Fruit fly (Drosophila melanogaster) whole organism, embryonic: ENCODE results near the gene Phyhd1.

Experiments
- Abd-B ChIP-seq: fragments of 200-800 bp; sonication (Bioruptor generic); optimal IDR thresholded peaks from 2 replicates; lab custom pipeline; 2018; ENCODE audit warnings: missing biosample characterization, mild to moderate bottlenecking, missing genetic modification characterization, moderate library complexity
- Awh ChIP-seq: fragments of 200-800 bp; sonication (Bioruptor generic); IDR thresholded peaks from 2 replicates; pipeline ENCODE4, ENCODE4 v1.3.6; 2022; ENCODE audit warnings: missing biosample characterization, missing genetic modification characterization
- BEAF-32 ChIP-seq: fragments of 200-800 bp; sonication (Bioruptor generic); optimal IDR thresholded peaks from 3 replicates; lab custom pipeline; 2017; ENCODE audit warnings: missing biosample characterization, missing genetic modification characterization, mild to moderate bottlenecking, moderate library complexity, missing genetic modification reagents
- Blimp-1 ChIP-seq: fragments of 200-800 bp; sonication (Bioruptor generic); optimal IDR thresholded peaks from 3 replicates; lab custom pipeline; 2018; ENCODE audit warnings: missing biosample characterization, missing genetic modification characterization, mild to moderate bottlenecking, moderate library complexity, missing genetic modification reagents
- CG10209 ChIP-seq: fragments of 200-800 bp; sonication (Bioruptor generic); optimal IDR thresholded peaks from 3 replicates; lab custom pipeline; 2017; ENCODE audit warnings: missing biosample characterization, mild to moderate bottlenecking, missing genetic modification characterization, missing genetic modification reagents
- CG11085 ChIP-seq: fragments of 200-800 bp; sonication (Bioruptor generic); IDR thresholded peaks from 2 replicates; pipeline ENCODE4 v1.3.6; 2022; ENCODE audit warnings: missing biosample characterization, missing genetic modification characterization
- CG11093 ChIP-seq: fragments of 200-800 bp; sonication (Bioruptor generic); IDR thresholded peaks from 3 replicates; pipeline ENCODE4 v1.3.6; 2022; ENCODE audit warnings: missing biosample characterization, missing genetic modification characterization
- CG11695 ChIP-seq: fragments of 200-800 bp; sonication (Bioruptor generic); IDR thresholded peaks from 3 replicates; pipeline ENCODE4 v1.3.6; 2022; ENCODE audit warnings: missing biosample characterization, missing genetic modification characterization
- CG12236 ChIP-seq: fragments of 200-800 bp; sonication (Bioruptor generic); optimal IDR thresholded peaks from 2 replicates; lab custom pipeline; 2016; ENCODE audit warnings: missing biosample characterization, missing genetic modification characterization
- CG12744 ChIP-seq: fragments of 200-800 bp; sonication (Bioruptor generic); optimal IDR thresholded peaks from 2 replicates; lab custom pipeline; 2016; ENCODE audit warnings: missing biosample characterization, missing genetic modification characterization
- CG15073 ChIP-seq: fragments of 200-800 bp; sonication (Bioruptor generic); optimal IDR thresholded peaks from 2 replicates; lab custom pipeline; 2016; ENCODE audit warnings: missing biosample characterization, missing genetic modification characterization
- CG16815 ChIP-seq: fragments of 200-800 bp; sonication (Bioruptor generic); optimal IDR thresholded peaks from 3 replicates; lab custom pipeline; 2017; ENCODE audit warnings: missing biosample characterization, mild to moderate bottlenecking, missing genetic modification characterization
- CG17186 ChIP-seq: fragments of 200-800 bp; sonication (Bioruptor generic); optimal IDR thresholded peaks from 3 replicates; lab custom pipeline; 2017; ENCODE audit warnings: missing biosample characterization, missing genetic modification reagents, missing genetic modification characterization
- CG1832 ChIP-seq: fragments of 200-800 bp; sonication (Bioruptor generic); optimal IDR thresholded peaks from 2 replicates; lab custom pipeline; 2017; ENCODE audit warnings: missing biosample characterization, mild to moderate bottlenecking, missing genetic modification characterization, inconsistent platforms
- CG31388 ChIP-seq: fragments of 200-800 bp; sonication (Bioruptor generic); optimal IDR thresholded peaks from 2 replicates; lab custom pipeline; 2016; ENCODE audit warnings: missing biosample characterization, missing genetic modification characterization
- CG3838 ChIP-seq: fragments of 200-800 bp; sonication (Bioruptor generic); optimal IDR thresholded peaks from 3 replicates; lab custom pipeline; 2016; ENCODE audit warnings: missing biosample characterization, missing genetic modification characterization
- CG3847 ChIP-seq: fragments of 200-800 bp; sonication (Bioruptor generic); IDR thresholded peaks from 2 replicates; pipeline ENCODE4 v1.3.6; 2022; ENCODE audit warnings: missing biosample characterization, missing genetic modification characterization
- CG4328 ChIP-seq: fragments of 200-800 bp; sonication (Bioruptor generic); optimal IDR thresholded peaks from 3 replicates; lab custom pipeline; 2017; ENCODE audit warnings: missing biosample characterization, missing genetic modification reagents, missing genetic modification characterization
- CG4404 ChIP-seq: fragments of 200-800 bp; sonication (Bioruptor generic); IDR thresholded peaks from 2 replicates; pipeline ENCODE4 v1.3.6; 2022; ENCODE audit warnings: missing biosample characterization, missing genetic modification characterization
- CG4730 ChIP-seq: fragments of 200-800 bp; sonication (Bioruptor generic); IDR thresholded peaks from 2 replicates; pipeline ENCODE4 v1.3.6; 2022; ENCODE audit warnings: missing biosample characterization, missing genetic modification characterization
- CG6791 ChIP-seq: fragments of 200-800 bp; sonication (Bioruptor generic); IDR thresholded peaks from 3 replicates; pipeline ENCODE4 v1.3.6; 2022; ENCODE audit warnings: missing biosample characterization, missing genetic modification characterization; ENCODE audit not compliant: partially characterized antibody
- CG6854 ChIP-seq: fragments of 200-800 bp; sonication (Bioruptor generic); optimal IDR thresholded peaks from 3 replicates; lab custom pipeline; 2017; ENCODE audit warnings: missing biosample characterization, mild to moderate bottlenecking, missing genetic modification characterization
- CG9215 ChIP-seq: fragments of 200-800 bp; sonication (Bioruptor generic); IDR thresholded peaks from 2 replicates; pipeline ENCODE4 v1.3.6; 2022; ENCODE audit warnings: missing biosample characterization, missing genetic modification characterization
- CG9817 ChIP-seq: fragments of 200-800 bp; sonication (Bioruptor generic); optimal IDR thresholded peaks from 2 replicates; lab custom pipeline; 2018; ENCODE audit warnings: missing biosample characterization, mild to moderate bottlenecking, missing genetic modification characterization, moderate library complexity
- CG9932 ChIP-seq: fragments of 200-800 bp; sonication (Bioruptor generic); IDR thresholded peaks from 2 replicates; pipeline ENCODE4 v1.3.6; 2022; ENCODE audit warnings: missing biosample characterization, missing genetic modification characterization
- D ChIP-seq, 2 experiments: fragments of 200-800 bp in 1 of 2; fragments of >200 bp in 1 of 2; sonication (Bioruptor generic) in 1 of 2; optimal IDR thresholded peaks; 2 replicates in 1 of 2; 3 replicates in 1 of 2; lab custom pipeline; 2017; ENCODE audit warnings: mild to moderate bottlenecking in 1 of 2, missing biosample characterization in 1 of 2, missing genetic modification characterization in 1 of 2, missing genetic modification reagents in 1 of 2
- Dad ChIP-seq: fragments of 200-800 bp; sonication (Bioruptor generic); optimal IDR thresholded peaks from 3 replicates; lab custom pipeline; 2016; ENCODE audit warnings: missing biosample characterization, missing genetic modification characterization
- Doc3 ChIP-seq: fragments of 200-800 bp; sonication (Bioruptor generic); IDR thresholded peaks from 3 replicates; pipeline ENCODE4 v1.3.6; 2022; ENCODE audit warnings: missing biosample characterization, missing genetic modification characterization; ENCODE audit not compliant: partially characterized antibody
- Dref ChIP-seq: fragments of 200-800 bp; sonication (Bioruptor generic); IDR thresholded peaks from 2 replicates; pipeline ENCODE4 v1.3.6; 2022; ENCODE audit warnings: missing biosample characterization, missing genetic modification characterization
- Fer2 ChIP-seq: fragments of 200-800 bp; sonication (Bioruptor generic); optimal IDR thresholded peaks from 2 replicates; lab custom pipeline; 2018; ENCODE audit warnings: missing biosample characterization, mild to moderate bottlenecking, missing genetic modification characterization, moderate library complexity
- HHEX ChIP-seq: fragments of 200-800 bp; sonication (Bioruptor generic); optimal IDR thresholded peaks from 3 replicates; lab custom pipeline; 2017; ENCODE audit warnings: missing biosample characterization, mild to moderate bottlenecking, missing genetic modification characterization, missing genetic modification reagents
- Lhr ChIP-seq: fragments of 200-800 bp; sonication (Bioruptor generic); optimal IDR thresholded peaks from 3 replicates; lab custom pipeline; 2017; ENCODE audit warnings: mild to moderate bottlenecking, missing biosample characterization, missing genetic modification reagents, missing genetic modification characterization
- Myb ChIP-seq: fragments of 200-800 bp; sonication (Bioruptor generic); optimal IDR thresholded peaks from 2 replicates; lab custom pipeline; 2016; ENCODE audit warnings: missing biosample characterization, missing genetic modification characterization
- Nf-YB ChIP-seq: fragments of 200-800 bp; sonication (Bioruptor generic); optimal IDR thresholded peaks from 3 replicates; lab custom pipeline; 2019; ENCODE audit warnings: missing biosample characterization, mild to moderate bottlenecking, missing genetic modification characterization, moderate library complexity
- Optix ChIP-seq: fragments of 200-800 bp; sonication (Bioruptor generic); IDR thresholded peaks from 3 replicates; pipeline ENCODE4 v1.3.6; 2022; ENCODE audit warnings: missing biosample characterization, missing genetic modification characterization
- Six4 ChIP-seq: fragments of 200-800 bp; sonication (Bioruptor generic); optimal IDR thresholded peaks from 2 replicates; lab custom pipeline; 2016; ENCODE audit warnings: missing biosample characterization, missing genetic modification characterization
- Spps ChIP-seq: fragments of 200-800 bp; sonication (Bioruptor generic); optimal IDR thresholded peaks from 2 replicates; lab custom pipeline; 2018; ENCODE audit warnings: missing biosample characterization, mild to moderate bottlenecking, missing genetic modification characterization
- az2 ChIP-seq: fragments of 200-800 bp; sonication (Bioruptor generic); optimal IDR thresholded peaks from 3 replicates; lab custom pipeline; 2016; ENCODE audit warnings: missing biosample characterization, missing genetic modification characterization
- dpn ChIP-seq, 2 experiments: fragments of 200-800 bp; sonication (Bioruptor generic); optimal IDR thresholded peaks; 3 replicates each; lab custom pipeline; 2016; ENCODE audit warnings: missing biosample characterization in 2 of 2, missing genetic modification characterization in 2 of 2
- dysf ChIP-seq: fragments of 200-800 bp; sonication (Bioruptor generic); IDR thresholded peaks from 3 replicates; pipeline ENCODE4 v1.3.6; 2022; ENCODE audit warnings: missing biosample characterization, missing genetic modification characterization
- exex ChIP-seq: fragments of 200-800 bp; sonication (Bioruptor generic); optimal IDR thresholded peaks from 4 replicates; lab custom pipeline; 2018; ENCODE audit warnings: missing biosample characterization, mild to moderate bottlenecking, missing genetic modification characterization, moderate library complexity
- grau ChIP-seq: fragments of 200-800 bp; optimal IDR thresholded peaks from 3 replicates; lab custom pipeline; 2019; ENCODE audit warnings: missing biosample characterization, mild to moderate bottlenecking, missing genetic modification characterization, moderate library complexity
- gsb ChIP-seq: fragments of 200-800 bp; sonication (Bioruptor generic); IDR thresholded peaks from 2 replicates; pipeline ENCODE4 v1.3.6; 2022; ENCODE audit warnings: missing biosample characterization, missing genetic modification characterization
- hth ChIP-seq: fragments of >200 bp; optimal IDR thresholded peaks from 2 replicates; lab custom pipeline; 2017; ENCODE audit warnings: inconsistent platforms
- lilli ChIP-seq: fragments of 200-800 bp; sonication (Bioruptor generic); optimal IDR thresholded peaks from 3 replicates; lab custom pipeline; 2016; ENCODE audit warnings: missing biosample characterization, missing genetic modification characterization
- pan ChIP-seq, 4 experiments: fragments of >200 bp in 3 of 4; fragments of 200-800 bp in 1 of 4; sonication (Bioruptor generic) in 1 of 4; optimal IDR thresholded peaks in 3 of 4; IDR thresholded peaks in 1 of 4; 2 replicates each; pipeline versions ENCODE4 v1.3.6 to Lab custom; 2017 to 2022; ENCODE audit warnings: missing biosample characterization in 2 of 4, missing genetic modification characterization in 2 of 4, mixed read lengths in 1 of 4
- pfk ChIP-seq: fragments of 200-800 bp; sonication (Bioruptor generic); optimal IDR thresholded peaks from 2 replicates; lab custom pipeline; 2018; ENCODE audit warnings: missing biosample characterization, mild to moderate bottlenecking, missing genetic modification characterization, moderate library complexity
- sens-2 ChIP-seq: fragments of 200-800 bp; sonication (Bioruptor generic); IDR thresholded peaks from 2 replicates; pipeline ENCODE4 v1.3.6; 2022; ENCODE audit warnings: missing biosample characterization, missing genetic modification characterization
- tin ChIP-seq: fragments of 200-800 bp; sonication (Bioruptor generic); optimal IDR thresholded peaks from 3 replicates; lab custom pipeline; 2016; ENCODE audit warnings: missing biosample characterization, missing genetic modification characterization
- wdn ChIP-seq: fragments of 200-800 bp; sonication (Bioruptor generic); IDR thresholded peaks from 2 replicates; pipeline ENCODE4 v1.3.6; 2022; ENCODE audit warnings: missing biosample characterization, missing genetic modification characterization

The Phyhd1 gene

DNA sequence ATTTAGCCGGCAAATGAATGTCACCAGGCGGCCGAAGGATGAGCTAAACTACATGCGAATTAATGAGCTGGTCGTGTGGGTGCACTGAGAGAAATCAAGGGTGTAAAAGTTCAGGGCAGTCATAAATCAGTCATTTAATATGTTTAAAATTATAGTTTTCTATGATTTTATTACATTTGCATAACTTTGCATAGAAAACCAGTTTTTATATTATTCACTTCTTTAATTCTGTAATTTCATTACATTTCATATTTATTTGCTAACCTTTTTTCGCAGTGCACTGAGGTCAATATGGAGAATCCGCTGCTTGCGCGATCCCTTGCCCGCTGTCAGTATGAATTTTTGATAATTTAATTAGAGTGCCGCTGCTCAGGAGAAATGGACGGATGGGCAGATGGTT, 39.4 kb downstream of the Phyhd1 start:
- no peak for TF ChIP-seq Fer2 (tag; lab: Kevin White, UChicago)
- peak; percentile 37 for TF ChIP-seq CG10209
- TF ChIP-seq grau (tag; lab: Kevin White, UChicago), result peak; percentile 43
- TF ChIP-seq Nf-YB, result no peak
- TF ChIP-seq CG4404, result peak; percentile 74
- TF ChIP-seq CG15073 (GFP tag; lab: Kevin White, UChicago), result no peak
- no peak for TF ChIP-seq sens-2 (GFP tag; lab: Robert Waterston, UW)
- no peak for TF ChIP-seq Myb
- peak; percentile 46; the same call in 2 of the 3 replicates for TF ChIP-seq dysf (GFP tag; lab: Robert Waterston, UW)
- no peak for TF ChIP-seq hth (lab: Kevin White, UChicago)
- TF ChIP-seq CG9932 (GFP tag; lab: Robert Waterston, UW), result no peak
- TF ChIP-seq CG4328, result no peak
- no peak for TF ChIP-seq HHEX
- no peak for TF ChIP-seq D (optimal IDR thresholded peaks at IDR 0.05; lab: Kevin White, UChicago)
- peak; percentile 22 for TF ChIP-seq D (GFP tag; optimal IDR thresholded peaks at IDR 0.05; lab: Kevin White, UChicago)
- TF ChIP-seq gsb (GFP tag; lab: Robert Waterston, UW), result no peak
- no peak for TF ChIP-seq CG1832 (GFP tag; lab: Kevin White, UChicago)
- TF ChIP-seq Abd-B (GFP tag; lab: Kevin White, UChicago), result peak; percentile 18
- TF ChIP-seq CG11695 (GFP tag; lab: Robert Waterston, UW), result 0 out of 3 replicates have a peak, but pooled peaks have one; percentile 44
- no peak for TF ChIP-seq CG3838
- no peak for TF ChIP-seq Dref (GFP tag; lab: Robert Waterston, UW)
- peak; percentile 26 for TF ChIP-seq tin (GFP tag; lab: Kevin White, UChicago)
- TF ChIP-seq CG17186 (GFP tag; lab: Kevin White, UChicago), result no peak
- peak; percentile 32 to 35 for TF ChIP-seq dpn (GFP tag; optimal IDR thresholded peaks at IDR 0.05; lab: Kevin White, UChicago)
- no peak for TF ChIP-seq Optix (GFP tag; lab: Robert Waterston, UW)
- no peak for TF ChIP-seq CG12236
- TF ChIP-seq Lhr (GFP tag; lab: Kevin White, UChicago), result no peak
- no peak for TF ChIP-seq CG12744 (GFP tag; lab: Kevin White, UChicago)
- TF ChIP-seq Six4 (GFP tag; lab: Kevin White, UChicago), result no peak
- no peak for TF ChIP-seq Awh
- peak; percentile 26 for TF ChIP-seq CG16815 (GFP tag; lab: Kevin White, UChicago)
- no peak for TF ChIP-seq Doc3 (GFP tag; lab: Robert Waterston, UW)
- TF ChIP-seq Spps (tag; lab: Kevin White, UChicago), result peak; percentile 37
- no peak for TF ChIP-seq CG11085 (GFP tag; lab: Robert Waterston, UW)
- TF ChIP-seq CG9215 (GFP tag; lab: Robert Waterston, UW), result no peak; the same call in 1 of the 2 replicates
- no peak for TF ChIP-seq wdn
- no peak for TF ChIP-seq CG6791 (GFP tag; lab: Robert Waterston, UW)
- TF ChIP-seq CG4730 (GFP tag; lab: Robert Waterston, UW), result no peak
- TF ChIP-seq Dad (GFP tag; lab: Kevin White, UChicago), result no peak
- no peak for TF ChIP-seq exex (tag; lab: Kevin White, UChicago)
- TF ChIP-seq CG11093 (GFP tag; lab: Robert Waterston, UW), result no peak
- TF ChIP-seq pan (optimal IDR thresholded peaks at IDR 0.05; lab: Kevin White, UChicago), result no peak
- TF ChIP-seq pan (GFP tag; optimal IDR thresholded peaks at IDR 0.05 in 1 of 2, IDR thresholded peaks at IDR 0.05 in 1 of 2), result peak in 1 of 2 experiments; percentile 35
- TF ChIP-seq Blimp-1 (GFP tag; lab: Kevin White, UChicago), result peak; percentile 54
- peak; percentile 50 for TF ChIP-seq az2 (GFP tag; lab: Kevin White, UChicago)
- no peak for TF ChIP-seq BEAF-32 (GFP tag; lab: Kevin White, UChicago)
- no peak for TF ChIP-seq CG9817 (tag; lab: Kevin White, UChicago)
- no peak for TF ChIP-seq CG6854
- no peak for TF ChIP-seq CG31388 (GFP tag; lab: Kevin White, UChicago)
- peak; percentile 38 for TF ChIP-seq lilli
- TF ChIP-seq pfk, result no peak
- no peak for TF ChIP-seq CG3847 (GFP tag; lab: Robert Waterston, UW)
